Fruit fly (Drosophila melanogaster) Kc167 (cell line): ENCODE results near the gene CG14086.

Experiments
- insv ChIP-seq: fragments of >200 bp; optimal IDR thresholded peaks from 3 replicates; lab custom pipeline; 2018; ENCODE audit warnings: missing external identifiers
- psq ChIP-seq: fragments of >200 bp; optimal IDR thresholded peaks from 2 replicates; lab custom pipeline; 2017; ENCODE audit warnings: missing external identifiers
- ttk ChIP-seq: sonication (Bioruptor generic); optimal IDR thresholded peaks from 2 replicates; lab custom pipeline; 2017; ENCODE audit warnings: missing external identifiers

DNA sequence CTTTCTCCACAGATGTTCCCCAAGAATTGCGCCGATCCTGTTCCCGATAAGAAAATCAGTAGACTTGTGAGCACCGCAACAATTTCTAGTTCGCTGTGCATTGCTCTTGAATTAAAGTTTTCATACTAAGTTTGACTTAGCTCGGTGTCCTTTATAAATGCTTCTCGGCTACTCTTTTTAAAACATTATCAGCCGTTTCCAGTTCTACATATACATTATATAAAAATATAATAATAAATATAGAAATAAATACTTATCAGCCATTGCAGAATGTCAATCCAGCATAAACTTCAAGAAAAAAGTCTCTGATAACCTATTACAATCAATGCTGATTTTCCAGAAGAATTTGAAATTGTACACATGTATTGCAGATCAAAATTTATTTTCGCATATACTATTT lies 5.0 kb upstream of the CG14086 start, which contains the start of gene CG14088:
- TF ChIP-seq insv (no peak), psq (no peak), ttk (lab: Kevin White, UChicago) (no peak)
